Worm (Caenorhabditis elegans) whole organism, L2 larva: Measurements from ENCODE around the gene glb-28.

Experiments used
- F13H6.1 ChIP-seq: sonication (generic microtip); optimal IDR thresholded peaks from 2 replicates; lab custom pipeline; 2016; ENCODE audit warnings: missing genetic modification characterization, missing compliant biosample characterization
- Y55F3AM.14 ChIP-seq: fragments of 200-800 bp; sonication (Bioruptor generic); optimal IDR thresholded peaks from 2 replicates; lab custom pipeline; 2018; ENCODE audit warnings: mild to moderate bottlenecking, missing genetic modification characterization, missing compliant biosample characterization
- aly-2 ChIP-seq: fragments of 150-350 bp; optimal IDR thresholded peaks from 2 replicates; lab custom pipeline; 2014; ENCODE audit warnings: missing biosample characterization, missing genetic modification characterization
- ama-1 ChIP-seq: fragments of 150-350 bp; optimal IDR thresholded peaks from 2 replicates; lab custom pipeline; 2018; ENCODE audit warnings: inconsistent platforms
- blmp-1 ChIP-seq: sonication (generic microtip); optimal IDR thresholded peaks from 2 replicates; lab custom pipeline; 2017; ENCODE audit warnings: missing genetic modification characterization, mild to moderate bottlenecking, missing compliant biosample characterization, antibody characterized with exemption, moderate library complexity; ENCODE audit not compliant: insufficient read depth
- ceh-16 ChIP-seq: fragments of 150-350 bp; optimal IDR thresholded peaks from 2 replicates; lab custom pipeline; 2014; ENCODE audit warnings: missing biosample characterization, missing genetic modification characterization
- ceh-82 ChIP-seq: fragments of 150-350 bp; optimal IDR thresholded peaks from 2 replicates; lab custom pipeline; 2014; ENCODE audit warnings: missing biosample characterization, missing genetic modification characterization
- crh-2 ChIP-seq: sonication (generic microtip); optimal IDR thresholded peaks from 2 replicates; lab custom pipeline; 2017; ENCODE audit warnings: missing biosample characterization, missing genetic modification characterization
- dmd-4 ChIP-seq: sonication (generic microtip); optimal IDR thresholded peaks from 2 replicates; lab custom pipeline; 2017; ENCODE audit warnings: missing biosample characterization, missing genetic modification characterization
- egl-27 ChIP-seq: sonication (generic microtip); optimal IDR thresholded peaks from 3 replicates; lab custom pipeline; 2017; ENCODE audit warnings: missing biosample characterization, missing genetic modification reagents, missing genetic modification characterization
- elt-1 ChIP-seq: fragments of 150-350 bp; optimal IDR thresholded peaks from 2 replicates; lab custom pipeline; 2014; ENCODE audit warnings: missing biosample characterization, missing genetic modification characterization
- elt-3 ChIP-seq: sonication (generic microtip); optimal IDR thresholded peaks from 2 replicates; lab custom pipeline; 2017; ENCODE audit warnings: missing biosample characterization, missing genetic modification characterization
- gmeb-1 ChIP-seq: fragments of 150-350 bp; optimal IDR thresholded peaks from 2 replicates; lab custom pipeline; 2014; ENCODE audit warnings: missing biosample characterization, missing genetic modification characterization
- lin-11 ChIP-seq: fragments of 150-350 bp; sonication (generic microtip); optimal IDR thresholded peaks from 2 replicates; lab custom pipeline; 2014; ENCODE audit warnings: missing biosample characterization, missing genetic modification characterization, inconsistent platforms, mixed read lengths
- lin-13 ChIP-seq: fragments of 150-350 bp; optimal IDR thresholded peaks from 2 replicates; lab custom pipeline; 2014; ENCODE audit warnings: missing biosample characterization, missing genetic modification reagents, missing genetic modification characterization
- lin-39 ChIP-seq: fragments of 150-350 bp; optimal IDR thresholded peaks from 2 replicates; lab custom pipeline; 2014; ENCODE audit warnings: missing biosample characterization, missing genetic modification reagents, missing genetic modification characterization
- mbf-1 ChIP-seq: sonication (generic microtip); optimal IDR thresholded peaks from 2 replicates; lab custom pipeline; 2017; ENCODE audit warnings: missing biosample characterization, missing genetic modification characterization
- mdl-1 ChIP-seq, 2 experiments: fragments of 150-350 bp in 1 of 2; sonication (generic microtip) in 1 of 2; optimal IDR thresholded peaks; 2 replicates each; lab custom pipeline; 2017; ENCODE audit warnings: missing biosample characterization in 2 of 2, missing genetic modification characterization in 2 of 2
- nhr-10 ChIP-seq: sonication (generic microtip); optimal IDR thresholded peaks from 2 replicates; lab custom pipeline; 2017; ENCODE audit warnings: missing biosample characterization, missing genetic modification characterization
- nhr-12 ChIP-seq: fragments of 150-350 bp; optimal IDR thresholded peaks from 2 replicates; lab custom pipeline; 2014; ENCODE audit warnings: missing biosample characterization, missing genetic modification characterization
- nhr-21 ChIP-seq: fragments of 150-350 bp; optimal IDR thresholded peaks from 2 replicates; lab custom pipeline; 2014; ENCODE audit warnings: missing biosample characterization, missing genetic modification characterization
- nhr-237 ChIP-seq: fragments of 150-350 bp; optimal IDR thresholded peaks from 2 replicates; lab custom pipeline; 2014; ENCODE audit warnings: missing biosample characterization, missing genetic modification characterization
- nhr-25 ChIP-seq: fragments of 150-350 bp; sonication (generic microtip); optimal IDR thresholded peaks from 3 replicates; lab custom pipeline; 2014; ENCODE audit warnings: missing biosample characterization, missing genetic modification characterization
- nhr-6 ChIP-seq: fragments of 150-350 bp; optimal IDR thresholded peaks from 2 replicates; lab custom pipeline; 2014; ENCODE audit warnings: missing biosample characterization, missing genetic modification characterization
- nhr-77 ChIP-seq: fragments of 150-350 bp; optimal IDR thresholded peaks from 2 replicates; lab custom pipeline; 2014; ENCODE audit warnings: missing biosample characterization, missing genetic modification characterization
- sem-4 ChIP-seq: fragments of 150-350 bp; optimal IDR thresholded peaks from 2 replicates; lab custom pipeline; 2014; ENCODE audit warnings: missing biosample characterization, missing genetic modification reagents, missing genetic modification characterization
- sma-3 ChIP-seq: sonication (generic microtip); optimal IDR thresholded peaks from 2 replicates; lab custom pipeline; 2016; ENCODE audit warnings: missing genetic modification reagents, missing genetic modification characterization, missing compliant biosample characterization
- sma-9 ChIP-seq, 2 experiments: fragments of 150-350 bp in 1 of 2; sonication (generic microtip) in 1 of 2; optimal IDR thresholded peaks; 2 replicates each; lab custom pipeline; 2014 to 2016; ENCODE audit warnings: missing genetic modification characterization in 2 of 2, mild to moderate bottlenecking in 1 of 2, missing biosample characterization in 1 of 2, missing compliant biosample characterization in 1 of 2, missing genetic modification reagents in 1 of 2, moderate library complexity in 1 of 2
- snpc-4 ChIP-seq: fragments of 150-350 bp; optimal IDR thresholded peaks from 2 replicates; lab custom pipeline; 2014; ENCODE audit warnings: missing biosample characterization, missing genetic modification characterization
- unc-39 ChIP-seq: fragments of 150-350 bp; optimal IDR thresholded peaks from 2 replicates; lab custom pipeline; 2014; ENCODE audit warnings: missing biosample characterization, missing genetic modification characterization
- ztf-4 ChIP-seq: fragments of 150-350 bp; optimal IDR thresholded peaks from 2 replicates; lab custom pipeline; 2014; ENCODE audit warnings: missing biosample characterization, missing genetic modification characterization

The glb-28 gene

ce11 chrX:15312681-15313080 is 4.4 kb downstream of the glb-28 start:
- TF ChIP-seq F13H6.1 (no peak), lin-11 (no peak), nhr-25 (tag; lab: Kevin White, UChicago) (peak; percentile 35), ceh-16 (tag; lab: Kevin White, UChicago) (peak; percentile 17)
- TF ChIP-seq, all 48 proteins: peak for 2

DNA sequence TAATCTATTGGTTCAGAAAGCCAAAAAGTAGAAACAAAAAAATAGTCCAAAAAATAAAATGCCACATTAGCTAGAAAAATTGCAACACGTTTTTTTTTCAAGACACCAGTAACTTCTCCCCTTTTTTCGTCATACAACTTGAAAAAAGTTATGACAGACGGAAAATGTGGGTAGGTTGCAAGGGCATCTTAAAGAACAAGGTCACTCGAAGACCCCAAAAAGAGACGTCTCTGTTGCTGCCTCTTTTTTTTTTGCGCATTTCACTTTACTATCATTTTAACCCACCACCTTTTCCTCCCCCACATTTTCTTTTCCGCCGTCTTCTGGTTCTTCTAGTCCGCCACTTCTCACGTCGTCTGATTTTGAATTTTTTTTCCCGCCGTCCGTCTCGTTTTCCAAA is 5.0 kb downstream of the glb-28 start:
- TF ChIP-seq lin-39 (no peak), nhr-25 (tag; lab: Kevin White, UChicago) (peak; percentile 33), blmp-1 (tag; lab: Kevin White, UChicago) (peak; percentile 62), unc-39 (tag; lab: Kevin White, UChicago) (no peak)

- TF ChIP-seq ceh-16 (tag; lab: Kevin White, UChicago): peak; percentile 86
- peak; percentile 81 for TF ChIP-seq sma-9 (GFP tag; optimal IDR thresholded peaks at IDR 0.05; lab: Kevin White, UChicago)
- no peak for TF ChIP-seq sma-9 (tag; optimal IDR thresholded peaks at IDR 0.05; lab: Kevin White, UChicago)
- no peak for TF ChIP-seq nhr-237 (tag; lab: Kevin White, UChicago)
- TF ChIP-seq elt-1 (tag; lab: Kevin White, UChicago): peak; percentile 56
Observed at ce11 chrX:15310986-15311385, 6.1 kb downstream of the glb-28 start.

DNA sequence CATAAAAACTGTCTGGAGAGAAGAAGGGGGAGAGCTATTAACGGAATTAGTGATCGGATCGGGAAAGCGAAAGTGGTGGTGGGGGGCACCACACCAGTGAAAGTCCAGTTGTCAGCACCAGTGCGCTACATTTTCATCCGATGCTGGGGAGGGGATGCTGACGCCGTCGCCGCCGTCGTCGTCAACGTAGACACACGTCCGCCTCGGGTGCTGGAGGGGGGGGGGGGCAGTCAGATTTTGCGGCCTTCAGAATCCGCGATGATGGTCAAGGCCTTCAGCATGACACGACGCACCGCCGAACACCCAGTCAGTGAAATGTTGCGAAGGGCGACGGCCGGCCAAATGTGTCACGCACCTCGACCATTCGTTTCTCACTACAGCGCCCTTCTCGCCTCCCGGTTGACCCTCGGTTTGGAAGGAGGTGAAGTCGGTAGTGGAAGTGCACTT is 6.7 kb downstream of the glb-28 start:
- TF ChIP-seq nhr-21 (tag; lab: Kevin White, UChicago): peak; percentile 6
- peak; percentile 39 for TF ChIP-seq sma-9 (GFP tag; optimal IDR thresholded peaks at IDR 0.05; lab: Kevin White, UChicago)
- no peak for TF ChIP-seq sma-9 (tag; optimal IDR thresholded peaks at IDR 0.05; lab: Kevin White, UChicago)
- peak; percentile 18 for TF ChIP-seq nhr-25 (tag; lab: Kevin White, UChicago)
- no peak for TF ChIP-seq gmeb-1
- TF ChIP-seq blmp-1 (tag; lab: Kevin White, UChicago): peak; percentile 98
- TF ChIP-seq sem-4 (tag; lab: Kevin White, UChicago): no peak
- peak; percentile 13 for TF ChIP-seq sma-3 (GFP tag; lab: Kevin White, UChicago)
- no peak for TF ChIP-seq nhr-6 (tag; lab: Kevin White, UChicago)
- TF ChIP-seq egl-27: peak; percentile 29
- TF ChIP-seq ceh-16 (tag; lab: Kevin White, UChicago): peak; percentile 91
- TF ChIP-seq lin-13: no peak
- TF ChIP-seq Y55F3AM.14: peak; percentile 22
- TF ChIP-seq crh-2 (tag; lab: Kevin White, UChicago): no peak
- TF ChIP-seq elt-3 (tag; lab: Kevin White, UChicago): no peak

ce11 chrX:15309138-15309537 is 7.9 kb downstream of the glb-28 start, which contains the start of gene nhr-91:
TSS of gene nhr-91 (plus strand) at chrX:15309369.
- TF ChIP-seq ztf-4 (tag; lab: Kevin White, UChicago) (no peak), nhr-12 (no peak), mbf-1 (tag; lab: Kevin White, UChicago) (no peak), Y55F3AM.14 (no peak), snpc-4 (tag; lab: Kevin White, UChicago) (no peak), nhr-77 (tag; lab: Kevin White, UChicago) (no peak)

- TF ChIP-seq nhr-10 (tag; lab: Kevin White, UChicago) (no peak), mdl-1 (tag; optimal IDR thresholded peaks at IDR 0.05; lab: Kevin White, UChicago) (no peak), ama-1 (lab: Kevin White, UChicago) (no peak), mbf-1 (tag; lab: Kevin White, UChicago) (no peak), ceh-82 (tag; lab: Kevin White, UChicago) (no peak), snpc-4 (tag; lab: Kevin White, UChicago) (no peak)
Observed at ce11 chrX:15308685-15309084, 8.4 kb downstream of the glb-28 start.

DNA sequence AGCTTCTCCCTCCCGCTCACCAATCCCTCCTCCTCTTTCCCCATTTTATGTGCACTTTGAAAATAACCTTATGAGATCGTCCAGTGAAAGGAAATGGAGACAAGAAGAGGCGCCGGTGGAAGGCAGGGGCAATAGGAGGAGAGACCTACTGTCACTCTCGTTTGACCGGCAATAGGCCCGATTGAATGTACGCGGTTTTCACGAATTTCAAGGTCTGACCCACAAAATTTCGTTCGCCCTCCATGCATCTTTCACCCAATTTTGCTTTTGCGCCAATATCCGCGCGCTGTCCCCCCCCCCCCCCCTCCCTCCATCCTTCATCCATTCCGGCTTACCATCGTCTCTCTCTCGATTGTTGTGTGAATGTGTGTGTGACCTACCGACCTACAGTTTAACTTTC is 9.4 kb downstream of the glb-28 start:
- no peak for TF ChIP-seq dmd-4 (tag; lab: Kevin White, UChicago)
- TF ChIP-seq blmp-1 (tag; lab: Kevin White, UChicago): peak; percentile 51
- no peak for TF ChIP-seq nhr-6 (tag; lab: Kevin White, UChicago)
- no peak for TF ChIP-seq nhr-77 (tag; lab: Kevin White, UChicago)
- no peak for TF ChIP-seq aly-2 (tag; lab: Kevin White, UChicago)
